Worm (Caenorhabditis elegans): Measurements from ENCODE around the gene Y48G9A.9.

- TF ChIP-seq unc-55 (GFP tag; optimal IDR thresholded peaks at IDR 0.05) = no peak
- no peak for TF ChIP-seq nfya-1 (tag; optimal IDR thresholded peaks at IDR 0.05)
- TF ChIP-seq ama-1 (optimal IDR thresholded peaks at IDR 0.05) = no peak
Measured at ce11 chrIII:2112009-2112408, 19.5 kb downstream of the Y48G9A.9 start.
